Worm (Caenorhabditis elegans): ENCODE results near the gene B0524.2.

B0524.2 gene

ce11 chrIII:1876267-1876865, 17.5 kb upstream of the B0524.2 start:
- TF ChIP-seq ceh-48 (tag; optimal IDR thresholded peaks at IDR 0.05) (peak; percentile 87), fkh-10 (GFP tag; optimal IDR thresholded peaks at IDR 0.05) (no peak), ceh-31 (tag; optimal IDR thresholded peaks at IDR 0.05) (no peak), unc-3 (GFP tag; conservative IDR thresholded peaks at IDR 0.05) (no peak), unc-3 (tag; optimal IDR thresholded peaks at IDR 0.05) (no peak), ceh-18 (tag; optimal IDR thresholded peaks at IDR 0.05) (no peak), zip-5 (tag; optimal IDR thresholded peaks at IDR 0.05) (no peak), ceh-45 (GFP tag; IDR thresholded peaks at IDR 0.05) (no peak), pax-1 (tag; optimal IDR thresholded peaks at IDR 0.05) (no peak)

ce11 chrIII:1877189-1877588, 16.7 kb upstream of the B0524.2 start:
- TF ChIP-seq ceh-6 (GFP tag; optimal IDR thresholded peaks at IDR 0.05), result no peak
- no peak for TF ChIP-seq hlh-13 (GFP tag; optimal IDR thresholded peaks at IDR 0.05)
- TF ChIP-seq K02D7.2 (tag; optimal IDR thresholded peaks at IDR 0.05), result peak; percentile 5
- TF ChIP-seq ceh-45 (GFP tag; IDR thresholded peaks at IDR 0.05), result no peak
- no peak for TF ChIP-seq pros-1 (tag; optimal IDR thresholded peaks at IDR 0.05)
- no peak for TF ChIP-seq C38D4.7 (GFP tag; optimal IDR thresholded peaks at IDR 0.05)

- TF ChIP-seq ceh-24 (tag; optimal IDR thresholded peaks at IDR 0.05), result no peak
- no peak for TF ChIP-seq ceh-14 (tag; optimal IDR thresholded peaks at IDR 0.05)
- no peak for TF ChIP-seq pha-2 (tag; optimal IDR thresholded peaks at IDR 0.05)
These were observed 15.8 kb upstream of the B0524.2 start, which contains the start of gene smi-1 for ce11 chrIII:1878065-1878464. smi-1 (plus strand) TSS chrIII:1878365.

ce11 chrIII:1878918-1879317, 14.9 kb upstream of the B0524.2 start:
- no peak for TF ChIP-seq ceh-34 (tag; optimal IDR thresholded peaks at IDR 0.05)
- TF ChIP-seq eyg-1 (tag; optimal IDR thresholded peaks at IDR 0.05), result no peak
- TF ChIP-seq K09A11.1 (tag; optimal IDR thresholded peaks at IDR 0.05; ENCODE audit: insufficient read depth), result no peak
- TF ChIP-seq unc-55 (GFP tag; optimal IDR thresholded peaks at IDR 0.05), result no peak
- peak; percentile 98 for TF ChIP-seq ceh-48 (tag; optimal IDR thresholded peaks at IDR 0.05)
- no peak for TF ChIP-seq che-1 (tag; optimal IDR thresholded peaks at IDR 0.05)
- no peak for TF ChIP-seq nhr-232 (tag; optimal IDR thresholded peaks at IDR 0.05)
- TF ChIP-seq elt-2 (tag; optimal IDR thresholded peaks at IDR 0.05), result no peak
- no peak for TF ChIP-seq hlh-15 (tag; optimal IDR thresholded peaks at IDR 0.05)

- TF ChIP-seq hlh-13 (GFP tag; optimal IDR thresholded peaks at IDR 0.05) (no peak), lim-6 (tag; optimal IDR thresholded peaks at IDR 0.05) (no peak), ceh-24 (tag; optimal IDR thresholded peaks at IDR 0.05) (no peak), sox-2 (GFP tag; IDR thresholded peaks at IDR 0.05) (no peak), ceh-48 (tag; optimal IDR thresholded peaks at IDR 0.05) (peak; percentile 61), ceh-9 (tag; optimal IDR thresholded peaks at IDR 0.05) (no peak), ttx-3 (tag; optimal IDR thresholded peaks at IDR 0.05) (no peak)
These were observed 13.6 kb upstream of the B0524.2 start for ce11 chrIII:1880221-1880620.

- TF ChIP-seq lim-6 (tag; optimal IDR thresholded peaks at IDR 0.05), result no peak
- no peak for TF ChIP-seq T23F11.4 (GFP tag; optimal IDR thresholded peaks at IDR 0.05)
- no peak for TF ChIP-seq unc-42 (tag; optimal IDR thresholded peaks at IDR 0.05)
- TF ChIP-seq C38D4.7 (GFP tag; optimal IDR thresholded peaks at IDR 0.05), result no peak
- no peak for TF ChIP-seq syd-9 (tag; optimal IDR thresholded peaks at IDR 0.05)
- TF ChIP-seq pax-1 (tag; optimal IDR thresholded peaks at IDR 0.05), result no peak
- no peak for TF ChIP-seq fkh-6 (tag; optimal IDR thresholded peaks at IDR 0.05)
- TF ChIP-seq hlh-30 (tag; optimal IDR thresholded peaks at IDR 0.05; ENCODE audit: insufficient read depth), result no peak
- TF ChIP-seq ets-4 (tag; optimal IDR thresholded peaks at IDR 0.05), result no peak
- TF ChIP-seq pat-9 (tag; optimal IDR thresholded peaks at IDR 0.05), result no peak
- TF ChIP-seq ceh-31 (tag; optimal IDR thresholded peaks at IDR 0.05), result no peak
These were observed 11.2 kb upstream of the B0524.2 start for ce11 chrIII:1882678-1883077.

All from whole organism, late embryonic.